Fruit fly (Drosophila melanogaster) whole organism, embryonic: ENCODE results near the gene cactin.

Source experiments
- BtbVII ChIP-seq: fragments of 200-800 bp; sonication (Bioruptor generic); optimal IDR thresholded peaks from 3 replicates; lab custom pipeline; 2017; ENCODE audit warnings: missing biosample characterization, mild to moderate bottlenecking, missing genetic modification characterization
- CG10147 ChIP-seq: fragments of 200-800 bp; sonication (Bioruptor generic); optimal IDR thresholded peaks from 2 replicates; lab custom pipeline; 2019; ENCODE audit warnings: missing biosample characterization, mild to moderate bottlenecking, missing genetic modification characterization, moderate library complexity
- CG10654 ChIP-seq: fragments of 200-800 bp; sonication (Bioruptor generic); optimal IDR thresholded peaks from 2 replicates; lab custom pipeline; 2016; ENCODE audit warnings: missing biosample characterization, missing genetic modification characterization
- CG11085 ChIP-seq: fragments of 200-800 bp; sonication (Bioruptor generic); IDR thresholded peaks from 2 replicates; pipeline ENCODE4 v1.3.6; 2022; ENCODE audit warnings: missing biosample characterization, missing genetic modification characterization
- CG12071 ChIP-seq: fragments of 200-800 bp; sonication (Bioruptor generic); optimal IDR thresholded peaks from 3 replicates; lab custom pipeline; 2018; ENCODE audit warnings: missing biosample characterization, mild to moderate bottlenecking, missing genetic modification characterization
- CG12659 ChIP-seq: fragments of 200-800 bp; sonication (Bioruptor generic); optimal IDR thresholded peaks from 3 replicates; lab custom pipeline; 2017; ENCODE audit warnings: mild to moderate bottlenecking, missing biosample characterization, missing genetic modification reagents, missing genetic modification characterization
- CG14667 ChIP-seq: fragments of 200-800 bp; sonication (Bioruptor generic); IDR thresholded peaks from 2 replicates; pipeline ENCODE4 v1.3.6; 2022; ENCODE audit warnings: missing biosample characterization, missing genetic modification characterization
- CG15073 ChIP-seq: fragments of 200-800 bp; sonication (Bioruptor generic); optimal IDR thresholded peaks from 2 replicates; lab custom pipeline; 2016; ENCODE audit warnings: missing biosample characterization, missing genetic modification characterization
- CG16779 ChIP-seq: fragments of 200-800 bp; sonication (Bioruptor generic); IDR thresholded peaks from 2 replicates; pipeline ENCODE4 v1.3.6; 2022; ENCODE audit warnings: missing biosample characterization, missing genetic modification characterization
- CG18262 ChIP-seq: fragments of 200-800 bp; optimal IDR thresholded peaks from 3 replicates; lab custom pipeline; 2019; ENCODE audit warnings: missing biosample characterization, mild to moderate bottlenecking, missing genetic modification characterization, moderate library complexity
- CG18599 ChIP-seq: fragments of 200-800 bp; sonication (Bioruptor generic); optimal IDR thresholded peaks from 3 replicates; lab custom pipeline; 2017; ENCODE audit warnings: missing biosample characterization, missing genetic modification characterization, mild to moderate bottlenecking, moderate library complexity, missing genetic modification reagents
- CG3065 ChIP-seq: fragments of 200-800 bp; sonication (Bioruptor generic); optimal IDR thresholded peaks from 2 replicates; lab custom pipeline; 2016; ENCODE audit warnings: missing biosample characterization, missing genetic modification characterization
- CG33557 ChIP-seq: fragments of 200-800 bp; sonication (Bioruptor generic); optimal IDR thresholded peaks from 2 replicates; lab custom pipeline; 2019; ENCODE audit warnings: missing biosample characterization, mild to moderate bottlenecking, missing genetic modification characterization, moderate library complexity
- CG3726 ChIP-seq: fragments of 200-800 bp; sonication (Bioruptor generic); IDR thresholded peaks from 3 replicates; pipeline ENCODE4, ENCODE4 v1.3.6; 2022; ENCODE audit warnings: missing biosample characterization, missing genetic modification characterization
- CG6254 ChIP-seq: fragments of 200-800 bp; sonication (Bioruptor generic); optimal IDR thresholded peaks from 3 replicates; lab custom pipeline; 2017; ENCODE audit warnings: mild to moderate bottlenecking, missing biosample characterization, missing genetic modification reagents, missing genetic modification characterization
- CG6765 ChIP-seq: fragments of 200-800 bp; sonication (Bioruptor generic); optimal IDR thresholded peaks from 3 replicates; lab custom pipeline; 2017; ENCODE audit warnings: missing biosample characterization, mild to moderate bottlenecking, missing genetic modification characterization
- CG7357 ChIP-seq: fragments of 200-800 bp; sonication (Bioruptor generic); IDR thresholded peaks from 3 replicates; pipeline ENCODE4 v1.3.6; 2022; ENCODE audit warnings: missing biosample characterization, missing genetic modification characterization
- CG7987 ChIP-seq: fragments of 200-800 bp; sonication (Bioruptor generic); optimal IDR thresholded peaks from 2 replicates; lab custom pipeline; 2018; ENCODE audit warnings: missing biosample characterization, mild to moderate bottlenecking, missing genetic modification characterization, moderate library complexity
- Dip2 ChIP-seq: fragments of 200-800 bp; sonication (Bioruptor generic); IDR thresholded peaks from 2 replicates; pipeline ENCODE4 v1.3.6; 2022; ENCODE audit warnings: missing biosample characterization, missing genetic modification characterization
- Dll ChIP-seq: fragments of 200-800 bp; sonication (Bioruptor generic); IDR thresholded peaks from 4 replicates; pipeline ENCODE4 v1.3.6; 2022; ENCODE audit warnings: missing biosample characterization, missing genetic modification characterization; ENCODE audit not compliant: partially characterized antibody
- Doc3 ChIP-seq: fragments of 200-800 bp; sonication (Bioruptor generic); IDR thresholded peaks from 3 replicates; pipeline ENCODE4 v1.3.6; 2022; ENCODE audit warnings: missing biosample characterization, missing genetic modification characterization; ENCODE audit not compliant: partially characterized antibody
- HLHmδ ChIP-seq: fragments of 200-800 bp; sonication (Bioruptor generic); optimal IDR thresholded peaks from 2 replicates; lab custom pipeline; 2018; ENCODE audit warnings: missing biosample characterization, mild to moderate bottlenecking, missing genetic modification characterization, moderate library complexity
- MBD-R2 ChIP-seq: fragments of 200-800 bp; sonication (Bioruptor generic); IDR thresholded peaks from 2 replicates; pipeline ENCODE4 v1.3.6; 2022; ENCODE audit warnings: missing biosample characterization, missing genetic modification characterization
- Mad ChIP-seq: fragments of 200-800 bp; sonication (Bioruptor generic); optimal IDR thresholded peaks from 2 replicates; lab custom pipeline; 2016; ENCODE audit warnings: missing biosample characterization, missing genetic modification characterization
- Med ChIP-seq: fragments of 200-800 bp; sonication (Bioruptor generic); peaks from one replicate; lab custom pipeline; 2016; ENCODE audit warnings: missing biosample characterization, missing genetic modification characterization, mild to moderate bottlenecking, inconsistent platforms, moderate library complexity
- Neu2 ChIP-seq: fragments of 200-800 bp; sonication (Bioruptor generic); optimal IDR thresholded peaks from 3 replicates; lab custom pipeline; 2016; ENCODE audit warnings: missing biosample characterization, missing genetic modification characterization, borderline replicate concordance
- PHDP ChIP-seq: fragments of 200-800 bp; sonication (Bioruptor generic); optimal IDR thresholded peaks from 3 replicates; lab custom pipeline; 2018; ENCODE audit warnings: missing biosample characterization, mild to moderate bottlenecking, missing genetic modification characterization, moderate library complexity
- Ptx1 ChIP-seq: fragments of 200-800 bp; sonication (Bioruptor generic); IDR thresholded peaks from 2 replicates; pipeline ENCODE4 v1.3.6; 2022; ENCODE audit warnings: missing biosample characterization, missing genetic modification characterization
- Ravus ChIP-seq: fragments of 200-800 bp; sonication (Bioruptor generic); IDR thresholded peaks from 2 replicates; pipeline ENCODE4 v1.3.6; 2022; ENCODE audit warnings: missing biosample characterization, missing genetic modification characterization
- abd-A ChIP-seq: fragments of 200-800 bp; sonication (Bioruptor generic); optimal IDR thresholded peaks from 3 replicates; lab custom pipeline; 2019; ENCODE audit warnings: missing biosample characterization, mild to moderate bottlenecking, missing genetic modification characterization, moderate library complexity
- bbx ChIP-seq: fragments of 200-800 bp; sonication (Bioruptor generic); IDR thresholded peaks from 2 replicates; pipeline ENCODE4 v1.3.6; 2022; ENCODE audit warnings: missing biosample characterization, missing genetic modification characterization; ENCODE audit not compliant: partially characterized antibody
- ci ChIP-seq: fragments of 200-800 bp; sonication (Bioruptor generic); IDR thresholded peaks from 3 replicates; pipeline ENCODE4 v1.3.6; 2022; ENCODE audit warnings: missing biosample characterization, missing genetic modification characterization
- danr ChIP-seq: fragments of 200-800 bp; sonication (Bioruptor generic); IDR thresholded peaks from 2 replicates; pipeline ENCODE4 v1.3.6; 2022; ENCODE audit warnings: missing biosample characterization, missing genetic modification characterization
- dysf ChIP-seq: fragments of 200-800 bp; sonication (Bioruptor generic); IDR thresholded peaks from 3 replicates; pipeline ENCODE4 v1.3.6; 2022; ENCODE audit warnings: missing biosample characterization, missing genetic modification characterization
- ems ChIP-seq: fragments of 200-800 bp; sonication (Bioruptor generic); optimal IDR thresholded peaks from 3 replicates; lab custom pipeline; 2016; ENCODE audit warnings: missing biosample characterization, missing genetic modification characterization
- fd64A ChIP-seq: fragments of 200-800 bp; sonication (Bioruptor generic); optimal IDR thresholded peaks from 3 replicates; lab custom pipeline; 2018; ENCODE audit warnings: missing biosample characterization, mild to moderate bottlenecking, missing genetic modification characterization
- gro ChIP-seq: fragments of 200-800 bp; sonication (Bioruptor generic); optimal IDR thresholded peaks from 2 replicates; lab custom pipeline; 2016; ENCODE audit warnings: missing biosample characterization, missing genetic modification characterization
- hth ChIP-seq: fragments of >200 bp; optimal IDR thresholded peaks from 2 replicates; lab custom pipeline; 2017; ENCODE audit warnings: inconsistent platforms
- kay ChIP-seq: fragments of 200-800 bp; sonication (Bioruptor generic); optimal IDR thresholded peaks from 2 replicates; lab custom pipeline; 2016; ENCODE audit warnings: missing biosample characterization, missing genetic modification characterization
- kni ChIP-seq: fragments of 200-800 bp; sonication (Bioruptor generic); optimal IDR thresholded peaks from 3 replicates; lab custom pipeline; 2017; ENCODE audit warnings: mild to moderate bottlenecking, missing biosample characterization, missing genetic modification reagents, missing genetic modification characterization
- luna ChIP-seq: fragments of 200-800 bp; sonication (Bioruptor generic); optimal IDR thresholded peaks from 2 replicates; lab custom pipeline; 2016; ENCODE audit warnings: missing biosample characterization, missing genetic modification characterization
- maf-S ChIP-seq: fragments of 200-800 bp; sonication (Bioruptor generic); optimal IDR thresholded peaks from 2 replicates; lab custom pipeline; 2016; ENCODE audit warnings: missing biosample characterization, missing genetic modification characterization
- run ChIP-seq: fragments of 200-800 bp; sonication (Bioruptor generic); optimal IDR thresholded peaks from 3 replicates; lab custom pipeline; 2018; ENCODE audit warnings: missing biosample characterization, mild to moderate bottlenecking, missing genetic modification characterization
- sd ChIP-seq: fragments of 200-800 bp; sonication (Bioruptor generic); optimal IDR thresholded peaks from 3 replicates; lab custom pipeline; 2018; ENCODE audit warnings: missing biosample characterization, mild to moderate bottlenecking, missing genetic modification characterization, moderate library complexity
- seq ChIP-seq: fragments of 200-800 bp; sonication (Bioruptor generic); IDR thresholded peaks from 2 replicates; pipeline ENCODE4 v1.3.6; 2022; ENCODE audit warnings: missing biosample characterization, missing genetic modification characterization
- sna ChIP-seq: fragments of 200-800 bp; sonication (Bioruptor generic); IDR thresholded peaks from 2 replicates; pipeline ENCODE4 v1.3.6; 2022; ENCODE audit warnings: missing biosample characterization, missing genetic modification characterization; ENCODE audit not compliant: partially characterized antibody
- sr ChIP-seq: fragments of 200-800 bp; sonication (Bioruptor generic); IDR thresholded peaks from 3 replicates; pipeline ENCODE4 v1.3.6; 2022; ENCODE audit warnings: missing biosample characterization, missing genetic modification characterization
- unc-4 ChIP-seq: fragments of 200-800 bp; sonication (Bioruptor generic); IDR thresholded peaks from 2 replicates; pipeline ENCODE4 v1.3.6; 2022; ENCODE audit warnings: missing biosample characterization, missing genetic modification characterization; ENCODE audit not compliant: partially characterized antibody
- usp ChIP-seq: fragments of >200 bp; optimal IDR thresholded peaks from 2 replicates; lab custom pipeline; 2017; ENCODE audit warnings: missing biosample characterization, missing genetic modification characterization

Gene cactin

dm6 chrX:20394066-20394913, 29.6 kb upstream of the cactin start, which contains the start of gene HERC2 (continued):
- TF ChIP-seq CG3726 (GFP tag; lab: Robert Waterston, UW), result no peak
- TF ChIP-seq danr (GFP tag; lab: Robert Waterston, UW), result no peak
- no peak for TF ChIP-seq CG18262 (tag; lab: Kevin White, UChicago)
- peak; percentile 17 for TF ChIP-seq Mad
- no peak for TF ChIP-seq run (tag; lab: Kevin White, UChicago)
- TF ChIP-seq MBD-R2 (GFP tag; lab: Robert Waterston, UW), result peak; percentile 72
- no peak for TF ChIP-seq abd-A (tag; lab: Kevin White, UChicago)
- TF ChIP-seq fd64A (GFP tag; lab: Kevin White, UChicago), result no peak
- no peak for TF ChIP-seq CG18599 (GFP tag; lab: Kevin White, UChicago)
- no peak for TF ChIP-seq kni (GFP tag; lab: Kevin White, UChicago)
- TF ChIP-seq Dip2 (GFP tag; lab: Robert Waterston, UW), result no peak
- no peak for TF ChIP-seq CG16779 (GFP tag; lab: Robert Waterston, UW)
- TF ChIP-seq CG3065 (GFP tag; lab: Kevin White, UChicago), result no peak
- peak; percentile 74; the same call in 1 of the 2 replicates for TF ChIP-seq sna (GFP tag; lab: Robert Waterston, UW)
- TF ChIP-seq Neu2 (GFP tag; lab: Kevin White, UChicago), result no peak
- TF ChIP-seq bbx (GFP tag; lab: Robert Waterston, UW), result peak; percentile 94
- TF ChIP-seq CG7987 (GFP tag; lab: Kevin White, UChicago), result no peak
- no peak for TF ChIP-seq CG10147
- peak; percentile 16 for TF ChIP-seq maf-S
- TF ChIP-seq CG10654 (GFP tag; lab: Kevin White, UChicago), result peak; percentile 11
- no peak for TF ChIP-seq seq (GFP tag; lab: Robert Waterston, UW)
- TF ChIP-seq CG6254 (GFP tag; lab: Kevin White, UChicago), result no peak
- TF ChIP-seq BtbVII (GFP tag; lab: Kevin White, UChicago), result no peak
- peak; percentile 73 for TF ChIP-seq Ptx1 (GFP tag; lab: Robert Waterston, UW)
- TF ChIP-seq CG11085 (GFP tag; lab: Robert Waterston, UW), result peak; percentile 47; the same call in 1 of the 2 replicates
- TF ChIP-seq sd (tag; lab: Kevin White, UChicago), result no peak
- no peak for TF ChIP-seq kay (GFP tag; lab: Kevin White, UChicago)
- TF ChIP-seq ems, result no peak
- TF ChIP-seq hth, result no peak
- TF ChIP-seq Ravus (GFP tag; lab: Robert Waterston, UW), result no peak
- TF ChIP-seq CG7357, result peak; percentile 69
- no peak for TF ChIP-seq CG33557 (GFP tag; lab: Kevin White, UChicago)
- no peak for TF ChIP-seq sr (GFP tag; lab: Robert Waterston, UW)
- TF ChIP-seq PHDP (tag; lab: Kevin White, UChicago), result no peak
- no peak for TF ChIP-seq HLHmδ (GFP tag; lab: Kevin White, UChicago)
- peak; percentile 62 for TF ChIP-seq dysf (GFP tag; lab: Robert Waterston, UW)
- TF ChIP-seq CG12071 (GFP tag; lab: Kevin White, UChicago), result no peak
- TF ChIP-seq CG6765 (GFP tag; lab: Kevin White, UChicago), result no peak
- TF ChIP-seq gro (GFP tag; lab: Kevin White, UChicago), result no peak
- TF ChIP-seq CG15073, result no peak
- TF ChIP-seq CG14667 (GFP tag; lab: Robert Waterston, UW), result peak; percentile 34; the same call in 1 of the 2 replicates
- TF ChIP-seq CG12659 (GFP tag; lab: Kevin White, UChicago), result peak; percentile 23
- TF ChIP-seq Dll (GFP tag; lab: Robert Waterston, UW), result peak; percentile 79
- no peak for TF ChIP-seq luna (GFP tag; lab: Kevin White, UChicago)
- TF ChIP-seq unc-4 (GFP tag; lab: Robert Waterston, UW), result peak; percentile 77
- 0 out of 3 replicates have a peak, but pooled peaks have one; percentile 15 for TF ChIP-seq ci (GFP tag; lab: Robert Waterston, UW)
- peak; percentile 91 for TF ChIP-seq Med (GFP tag; lab: Kevin White, UChicago)
- TF ChIP-seq Doc3 (GFP tag; lab: Robert Waterston, UW), result peak; percentile 78
- TF ChIP-seq usp (GFP tag; lab: Kevin White, UChicago), result no peak
